Worm (Caenorhabditis elegans) whole organism, mixed stage, embryonic: ENCODE data around the gene cnd-1.

Source experiments
- bed-3 ChIP-seq: fragments of 200-800 bp; sonication (Bioruptor generic); optimal IDR thresholded peaks from 3 replicates; lab custom pipeline; 2018; ENCODE audit warnings: mild to moderate bottlenecking, missing genetic modification characterization, moderate library complexity, missing compliant biosample characterization
- ces-1 ChIP-seq: fragments of 150-350 bp; optimal IDR thresholded peaks from 2 replicates; lab custom pipeline; 2014; ENCODE audit warnings: missing biosample characterization, missing genetic modification reagents, missing genetic modification characterization
- lsy-2 ChIP-seq: fragments of 150-350 bp; optimal IDR thresholded peaks from 2 replicates; lab custom pipeline; 2014; ENCODE audit warnings: missing biosample characterization, missing genetic modification characterization
- snpc-4 ChIP-seq: fragments of 150-350 bp; optimal IDR thresholded peaks from 2 replicates; lab custom pipeline; 2014; ENCODE audit warnings: missing biosample characterization, missing genetic modification characterization
- unc-62 ChIP-seq: fragments of 150-350 bp; optimal IDR thresholded peaks from 2 replicates; lab custom pipeline; 2014; ENCODE audit warnings: missing biosample characterization, missing genetic modification reagents, missing genetic modification characterization

ce11 chrIII:5228839-5229238 is 15.6 kb downstream of the cnd-1 start:
- no peak for TF ChIP-seq bed-3 (GFP tag; lab: Kevin White, UChicago)
- no peak for TF ChIP-seq ces-1
- no peak for TF ChIP-seq lsy-2 (tag; lab: Kevin White, UChicago)
- TF ChIP-seq unc-62, result no peak
- TF ChIP-seq snpc-4 (tag; lab: Kevin White, UChicago), result no peak
